Worm (Caenorhabditis elegans): ENCODE measurements around the gene M153.5.

- TF ChIP-seq mep-1 (tag; optimal IDR thresholded peaks at IDR 0.05) = no peak
- TF ChIP-seq nhr-28 (tag; optimal IDR thresholded peaks at IDR 0.05) = no peak
- no peak for TF ChIP-seq elt-3 (tag; optimal IDR thresholded peaks at IDR 0.05)
Observed at ce11 chrX:12111213-12111612, 32.6 kb upstream of the M153.5 start, which contains the start of gene lgc-14.
